Worm (Caenorhabditis elegans) whole organism, L1 larva: ENCODE results near the gene lex-1.

Experiments used
- C04F5.9 ChIP-seq: sonication (generic microtip); optimal IDR thresholded peaks from 2 replicates; lab custom pipeline; 2016; ENCODE audit warnings: missing genetic modification characterization, missing compliant biosample characterization
- C16A3.4 ChIP-seq: fragments of 150-350 bp; optimal IDR thresholded peaks from 2 replicates; lab custom pipeline; 2014; ENCODE audit warnings: missing biosample characterization, missing genetic modification characterization
- F16B12.6 ChIP-seq: fragments of 150-350 bp; optimal IDR thresholded peaks from 2 replicates; lab custom pipeline; 2014; ENCODE audit warnings: missing biosample characterization, missing genetic modification characterization
- alr-1 ChIP-seq: fragments of 200-800 bp; sonication (Bioruptor generic); optimal IDR thresholded peaks from 2 replicates; lab custom pipeline; 2018; ENCODE audit warnings: borderline replicate concordance, mild to moderate bottlenecking, missing genetic modification characterization, missing compliant biosample characterization
- dpl-1 ChIP-seq, 3 experiments: fragments of 150-350 bp in 2 of 3; sonication (generic microtip) in 1 of 3; optimal IDR thresholded peaks; 2 replicates each; lab custom pipeline; 2014 to 2017; ENCODE audit warnings: missing biosample characterization in 3 of 3, missing genetic modification characterization in 3 of 3, missing genetic modification reagents in 3 of 3
- dsc-1 ChIP-seq: sonication (generic microtip); optimal IDR thresholded peaks from 2 replicates; lab custom pipeline; 2016; ENCODE audit warnings: mild to moderate bottlenecking, missing genetic modification characterization, missing compliant biosample characterization
- efl-1 ChIP-seq, 4 experiments: fragments of 150-350 bp; optimal IDR thresholded peaks in 3 of 4; peaks in 1 of 4; 1 replicate in 1 of 4; 2 replicates in 3 of 4; lab custom pipeline; 2014; ENCODE audit warnings: missing biosample characterization in 2 of 4, missing genetic modification characterization in 2 of 4, missing genetic modification reagents in 2 of 4
- efl-3 ChIP-seq: fragments of 200-800 bp; sonication (Bioruptor generic); optimal IDR thresholded peaks from 2 replicates; lab custom pipeline; 2018; ENCODE audit warnings: mild to moderate bottlenecking, missing genetic modification characterization, missing compliant biosample characterization
- egl-13 ChIP-seq: sonication (generic microtip); optimal IDR thresholded peaks from 2 replicates; lab custom pipeline; 2016; ENCODE audit warnings: missing genotype, missing genetic modification reagents, missing genetic modification characterization, missing compliant biosample characterization
- grh-1 ChIP-seq: fragments of 200-800 bp; sonication (Bioruptor generic); IDR thresholded peaks from 2 replicates; pipeline ENCODE4 v1.3.6; 2022; ENCODE audit warnings: missing genetic modification reagents, missing genetic modification characterization, missing compliant biosample characterization
- hlh-4 ChIP-seq: sonication (generic microtip); optimal IDR thresholded peaks from 2 replicates; lab custom pipeline; 2016; ENCODE audit warnings: mild to moderate bottlenecking, missing genetic modification characterization, missing compliant biosample characterization
- hpl-2 ChIP-seq: fragments of 150-350 bp; optimal IDR thresholded peaks from 2 replicates; lab custom pipeline; 2014; ENCODE audit warnings: missing biosample characterization, missing genetic modification reagents, missing genetic modification characterization
- isw-1 ChIP-seq: fragments of 200-800 bp; sonication (Bioruptor generic); IDR thresholded peaks from 2 replicates; pipeline ENCODE4 v1.3.6; 2022; ENCODE audit warnings: missing genetic modification characterization, missing compliant biosample characterization
- lin-15B ChIP-seq: fragments of 150-350 bp; sonication (generic microtip); optimal IDR thresholded peaks from 3 replicates; lab custom pipeline; 2014; ENCODE audit warnings: missing biosample characterization, missing genetic modification characterization
- lin-35 ChIP-seq, 2 experiments: fragments of 150-350 bp; optimal IDR thresholded peaks; 2 replicates each; lab custom pipeline; 2014; ENCODE audit warnings: missing biosample characterization in 2 of 2, missing genetic modification characterization in 2 of 2, missing genetic modification reagents in 2 of 2
- lin-39 ChIP-seq: fragments of 150-350 bp; optimal IDR thresholded peaks from 2 replicates; lab custom pipeline; 2014; ENCODE audit warnings: missing biosample characterization, missing genetic modification reagents, missing genetic modification characterization
- lir-3 ChIP-seq: sonication (generic microtip); optimal IDR thresholded peaks from 2 replicates; lab custom pipeline; 2016; ENCODE audit warnings: mild to moderate bottlenecking, missing genetic modification characterization, moderate library complexity, missing compliant biosample characterization; ENCODE audit not compliant: poor library complexity
- lsy-2 ChIP-seq, 2 experiments: fragments of 150-350 bp; optimal IDR thresholded peaks; 2 replicates each; lab custom pipeline; 2014; ENCODE audit warnings: missing biosample characterization in 2 of 2, missing genetic modification characterization in 2 of 2
- mab-9 ChIP-seq: fragments of 200-800 bp; sonication (Bioruptor generic); IDR thresholded peaks from 2 replicates; pipeline ENCODE4 v1.3.6; 2022; ENCODE audit warnings: missing genetic modification reagents, missing genetic modification characterization, missing compliant biosample characterization
- mef-2 ChIP-seq: fragments of 150-350 bp; optimal IDR thresholded peaks from 2 replicates; lab custom pipeline; 2014; ENCODE audit warnings: missing biosample characterization, missing genetic modification characterization
- mep-1 ChIP-seq: fragments of 150-350 bp; optimal IDR thresholded peaks from 2 replicates; lab custom pipeline; 2014; ENCODE audit warnings: missing biosample characterization, missing genetic modification characterization
- nhr-85 ChIP-seq: sonication (generic microtip); peaks from one replicate; lab custom pipeline; 2016; ENCODE audit warnings: missing genetic modification characterization, inconsistent platforms, missing compliant biosample characterization
- pqm-1 ChIP-seq: sonication (generic microtip); optimal IDR thresholded peaks from 3 replicates; lab custom pipeline; 2017; ENCODE audit warnings: missing biosample characterization, missing genetic modification characterization
- skn-1 ChIP-seq: fragments of 150-350 bp; optimal IDR thresholded peaks from 2 replicates; lab custom pipeline; 2014; ENCODE audit warnings: missing biosample characterization, missing genetic modification characterization
- snu-23 ChIP-seq: sonication (generic microtip); optimal IDR thresholded peaks from 2 replicates; lab custom pipeline; 2016; ENCODE audit warnings: missing genetic modification characterization, missing compliant biosample characterization
- sox-4 ChIP-seq: sonication (generic microtip); optimal IDR thresholded peaks from 2 replicates; lab custom pipeline; 2016; ENCODE audit warnings: missing genetic modification characterization, missing compliant biosample characterization
- sptf-1 ChIP-seq: fragments of 150-350 bp; optimal IDR thresholded peaks from 2 replicates; lab custom pipeline; 2014; ENCODE audit warnings: missing biosample characterization, missing genetic modification characterization
- unc-130 ChIP-seq: fragments of 150-350 bp; optimal IDR thresholded peaks from 2 replicates; lab custom pipeline; 2017; ENCODE audit warnings: missing biosample characterization, missing genetic modification characterization, inconsistent platforms
- xbp-1 ChIP-seq: sonication (generic microtip); optimal IDR thresholded peaks from 2 replicates; lab custom pipeline; 2016; ENCODE audit warnings: missing genetic modification characterization, missing compliant biosample characterization

Gene lex-1

ce11 chrIV:12068590-12068989, 10.7 kb upstream of the lex-1 start, which contains the start of gene bath-37:
bath-37 (plus strand) TSS chrIV:12068890.
- TF ChIP-seq dsc-1, result no peak
- no peak for TF ChIP-seq hpl-2 (GFP tag; lab: Kevin White, UChicago)
- TF ChIP-seq mef-2 (tag; lab: Kevin White, UChicago), result no peak
- TF ChIP-seq C04F5.9 (tag; lab: Kevin White, UChicago), result no peak
- no peak for TF ChIP-seq grh-1 (GFP tag; lab: Robert Waterston, UW)
- no peak for TF ChIP-seq efl-3 (GFP tag; lab: Kevin White, UChicago)
- no peak for TF ChIP-seq sptf-1
- TF ChIP-seq pqm-1, result no peak
- no peak for TF ChIP-seq skn-1 (tag; lab: Kevin White, UChicago)
- TF ChIP-seq xbp-1 (tag; lab: Kevin White, UChicago), result no peak
- no peak for TF ChIP-seq nhr-85 (tag; lab: Kevin White, UChicago)
- no peak for TF ChIP-seq mep-1 (tag; lab: Kevin White, UChicago)
- TF ChIP-seq F16B12.6 (tag; lab: Kevin White, UChicago), result no peak
- TF ChIP-seq alr-1 (tag; lab: Kevin White, UChicago), result no peak
- no peak for TF ChIP-seq snu-23

DNA sequence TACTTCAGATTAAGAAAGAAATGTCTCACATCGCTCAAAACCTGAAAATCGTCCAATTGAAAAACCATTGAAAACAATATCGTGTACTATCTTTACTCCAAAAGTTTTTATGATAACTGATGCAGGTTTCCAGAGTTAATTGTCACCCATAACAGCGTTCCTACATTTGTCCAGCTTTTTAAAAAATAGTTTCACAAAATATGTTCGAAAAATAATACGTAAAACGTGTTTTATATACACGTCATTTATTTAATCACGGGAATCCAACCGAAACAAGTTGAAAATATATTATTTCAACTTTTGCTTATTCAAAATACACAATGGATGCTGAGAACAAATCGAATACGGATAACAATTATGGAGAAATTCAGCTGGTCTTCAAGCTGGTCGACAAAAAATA, 3.8 kb upstream of the lex-1 start, which contains the start of gene K08E4.7:
Gene K08E4.7 (plus strand): TSS at position 301 of the 400 bp plus-strand sequence.
- no peak for TF ChIP-seq C16A3.4 (tag; lab: Kevin White, UChicago)
- TF ChIP-seq mep-1 (tag; lab: Kevin White, UChicago), result no peak
- TF ChIP-seq lin-15B (tag; lab: Kevin White, UChicago), result no peak
- no peak for TF ChIP-seq hlh-4 (tag; lab: Kevin White, UChicago)
- no peak for TF ChIP-seq isw-1 (GFP tag; lab: Robert Waterston, UW)
- TF ChIP-seq sox-4 (tag; lab: Kevin White, UChicago), result no peak
- TF ChIP-seq lir-3 (tag; lab: Kevin White, UChicago), result no peak
- TF ChIP-seq egl-13 (tag; lab: Kevin White, UChicago), result no peak
- TF ChIP-seq, all 84 proteins: peak for 0

DNA sequence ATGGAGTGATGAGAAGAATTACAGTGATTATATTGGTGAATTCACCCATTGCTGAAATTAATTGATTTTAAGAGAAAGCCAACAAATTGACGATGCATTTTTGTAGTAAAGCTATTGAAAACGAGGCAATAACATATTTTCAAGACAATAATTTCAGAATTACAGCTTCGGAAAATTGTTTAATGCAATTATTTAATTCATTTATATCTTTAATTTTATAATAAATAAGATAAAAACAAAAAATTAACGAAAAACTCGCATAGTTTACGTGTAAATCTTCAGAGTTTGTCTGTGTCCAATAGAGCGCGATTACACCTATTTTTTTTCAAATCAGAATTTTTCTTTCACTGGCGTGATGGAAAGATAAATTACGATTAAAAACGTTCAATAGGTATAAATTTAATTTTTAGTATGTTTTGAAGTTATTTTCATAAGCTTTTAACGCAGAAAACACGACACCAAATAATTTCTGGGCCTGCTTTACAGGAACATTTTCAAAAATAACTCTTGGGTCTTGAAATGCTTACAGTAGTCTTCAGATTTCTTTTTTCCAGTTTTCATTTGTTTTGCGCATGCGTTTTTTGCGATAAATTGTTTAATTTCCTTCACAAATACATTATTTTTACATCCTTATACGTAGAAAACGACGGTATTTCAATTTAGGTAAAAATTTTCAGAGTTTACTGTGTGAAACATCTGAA, 1.0 kb upstream of the lex-1 start, which contains the start of gene tmed-1:
Gene tmed-1 (minus strand): TSS at position 51 of the 701 bp plus-strand sequence.
- TF ChIP-seq lin-35 (GFP tag; optimal IDR thresholded peaks at IDR 0.05; lab: Kevin White, UChicago), result peak in 1 of 2 experiments; percentile 3
- no peak for TF ChIP-seq unc-130 (tag; lab: Kevin White, UChicago)
- no peak for TF ChIP-seq efl-1 (optimal IDR thresholded peaks at IDR 0.05; lab: Kevin White, UChicago)
- TF ChIP-seq efl-1 (GFP tag; optimal IDR thresholded peaks at IDR 0.05 in 1 of 2; lab: Kevin White, UChicago), result peak in 1 of 2 experiments; percentile 26
- no peak for TF ChIP-seq mab-9 (GFP tag; lab: Robert Waterston, UW)
- peak in 1 of 3 experiments; percentile 45 for TF ChIP-seq dpl-1 (GFP tag; optimal IDR thresholded peaks at IDR 0.05; lab: Kevin White, UChicago)
- TF ChIP-seq lsy-2 (tag; optimal IDR thresholded peaks at IDR 0.05; lab: Kevin White, UChicago), result peak in 1 of 2 experiments; percentile 24
- TF ChIP-seq xbp-1 (tag; lab: Kevin White, UChicago), result no peak
- TF ChIP-seq lin-39 (tag; lab: Kevin White, UChicago), result no peak

DNA sequence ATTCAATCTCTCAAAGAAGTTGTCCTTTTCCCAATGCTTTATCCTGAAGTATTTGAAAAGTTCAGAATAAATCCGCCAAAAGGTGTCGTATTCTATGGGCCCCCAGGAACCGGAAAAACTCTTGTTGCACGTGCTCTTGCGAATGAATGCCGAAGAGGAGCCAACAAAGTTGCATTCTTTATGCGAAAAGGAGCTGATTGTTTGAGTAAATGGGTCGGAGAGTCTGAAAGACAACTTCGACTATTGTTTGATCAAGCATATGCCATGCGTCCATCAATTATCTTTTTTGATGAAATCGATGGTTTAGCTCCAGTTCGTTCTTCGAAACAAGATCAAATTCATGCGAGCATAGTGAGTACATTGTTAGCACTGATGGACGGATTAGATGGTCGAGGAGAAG, 1.5 kb downstream of the lex-1 start:
- TF ChIP-seq egl-13 (tag; lab: Kevin White, UChicago) (no peak), efl-1 (optimal IDR thresholded peaks at IDR 0.05; lab: Kevin White, UChicago) (no peak), efl-1 (GFP tag; optimal IDR thresholded peaks at IDR 0.05 in 1 of 2; lab: Kevin White, UChicago) (peak in 1 of 2 experiments; percentile 91)
- TF ChIP-seq, all 84 proteins: peak for 1

ce11 chrIV:12084178-12084577, 4.9 kb downstream of the lex-1 start, which contains the start of gene repo-1:
repo-1 (plus strand) TSS chrIV:12084478.
- TF ChIP-seq hpl-2 (GFP tag; lab: Kevin White, UChicago) (no peak), efl-1 (optimal IDR thresholded peaks at IDR 0.05; lab: Kevin White, UChicago) (no peak), efl-1 (GFP tag; optimal IDR thresholded peaks at IDR 0.05 in 1 of 2; lab: Kevin White, UChicago) (peak in 1 of 2 experiments; percentile 64)
